Fruit fly (Drosophila melanogaster) whole organism, embryonic: Measurements from ENCODE around the gene Psf3.
A peak's percentile ranks its signal among the peaks of the same experiment; 100 is the strongest.

Experiments used
- Atf6 ChIP-seq: fragments of 200-800 bp; sonication (Bioruptor generic); IDR thresholded peaks from 2 replicates; pipeline ENCODE4 v1.3.6; 2022; ENCODE audit warnings: missing biosample characterization, missing genetic modification characterization
- Awh ChIP-seq: fragments of 200-800 bp; sonication (Bioruptor generic); IDR thresholded peaks from 2 replicates; pipeline ENCODE4, ENCODE4 v1.3.6; 2022; ENCODE audit warnings: missing biosample characterization, missing genetic modification characterization
- B-H1 ChIP-seq: fragments of 200-800 bp; sonication (Bioruptor generic); IDR thresholded peaks from 3 replicates; pipeline ENCODE4 v1.3.6; 2022; ENCODE audit warnings: missing biosample characterization, missing genetic modification characterization
- CG10267 ChIP-seq: fragments of 200-800 bp; sonication (Bioruptor generic); optimal IDR thresholded peaks from 2 replicates; lab custom pipeline; 2018; ENCODE audit warnings: missing biosample characterization, mild to moderate bottlenecking, missing genetic modification characterization, moderate library complexity
- CG12659 ChIP-seq: fragments of 200-800 bp; sonication (Bioruptor generic); optimal IDR thresholded peaks from 3 replicates; lab custom pipeline; 2017; ENCODE audit warnings: mild to moderate bottlenecking, missing biosample characterization, missing genetic modification reagents, missing genetic modification characterization
- CG13775 ChIP-seq: fragments of 200-800 bp; sonication (Bioruptor generic); optimal IDR thresholded peaks from 3 replicates; lab custom pipeline; 2017; ENCODE audit warnings: missing biosample characterization, mild to moderate bottlenecking, missing genetic modification characterization
- CG14710 ChIP-seq: fragments of 200-800 bp; sonication (Bioruptor generic); optimal IDR thresholded peaks from 3 replicates; lab custom pipeline; 2019; ENCODE audit warnings: missing biosample characterization, mild to moderate bottlenecking, missing genetic modification characterization, moderate library complexity
- CG15479 ChIP-seq: fragments of 200-800 bp; sonication (Bioruptor generic); optimal IDR thresholded peaks from 3 replicates; lab custom pipeline; 2019; ENCODE audit warnings: missing biosample characterization, mild to moderate bottlenecking, missing genetic modification characterization, moderate library complexity
- CG15514 ChIP-seq: fragments of 200-800 bp; sonication (Bioruptor generic); optimal IDR thresholded peaks from 3 replicates; lab custom pipeline; 2017; ENCODE audit warnings: missing biosample characterization, missing genetic modification characterization, mild to moderate bottlenecking, moderate library complexity, missing genetic modification reagents
- CG15601 ChIP-seq: fragments of 200-800 bp; sonication (Bioruptor generic); optimal IDR thresholded peaks from 3 replicates; lab custom pipeline; 2019; ENCODE audit warnings: missing biosample characterization, mild to moderate bottlenecking, missing genetic modification characterization, moderate library complexity
- CG1603 ChIP-seq: fragments of 200-800 bp; sonication (Bioruptor generic); optimal IDR thresholded peaks from 2 replicates; lab custom pipeline; 2019; ENCODE audit warnings: missing biosample characterization, mild to moderate bottlenecking, missing genetic modification characterization, moderate library complexity
- CG2129 ChIP-seq: fragments of 200-800 bp; sonication (Bioruptor generic); IDR thresholded peaks from 2 replicates; pipeline ENCODE4 v1.3.6; 2022; ENCODE audit warnings: missing biosample characterization, missing genetic modification characterization; ENCODE audit not compliant: partially characterized antibody
- CG32767 ChIP-seq: fragments of 200-800 bp; sonication (Bioruptor generic); IDR thresholded peaks from 2 replicates; pipeline ENCODE4 v1.3.6; 2022; ENCODE audit warnings: missing biosample characterization, missing genetic modification characterization
- CG33213 ChIP-seq: fragments of 200-800 bp; sonication (Bioruptor generic); optimal IDR thresholded peaks from 3 replicates; lab custom pipeline; 2016; ENCODE audit warnings: missing biosample characterization, missing genetic modification characterization
- CG4820 ChIP-seq: fragments of 200-800 bp; sonication (Bioruptor generic); optimal IDR thresholded peaks from 3 replicates; lab custom pipeline; 2016; ENCODE audit warnings: missing biosample characterization, missing genetic modification characterization
- CG6254 ChIP-seq: fragments of 200-800 bp; sonication (Bioruptor generic); optimal IDR thresholded peaks from 3 replicates; lab custom pipeline; 2017; ENCODE audit warnings: mild to moderate bottlenecking, missing biosample characterization, missing genetic modification reagents, missing genetic modification characterization
- CG6765 ChIP-seq: fragments of 200-800 bp; sonication (Bioruptor generic); optimal IDR thresholded peaks from 3 replicates; lab custom pipeline; 2017; ENCODE audit warnings: missing biosample characterization, mild to moderate bottlenecking, missing genetic modification characterization
- CG7745 ChIP-seq: fragments of 200-800 bp; sonication (Bioruptor generic); optimal IDR thresholded peaks from 2 replicates; lab custom pipeline; 2018; ENCODE audit warnings: missing biosample characterization, mild to moderate bottlenecking, missing genetic modification characterization, moderate library complexity
- CG7786 ChIP-seq: fragments of 200-800 bp; sonication (Bioruptor generic); optimal IDR thresholded peaks from 2 replicates; lab custom pipeline; 2016; ENCODE audit warnings: missing biosample characterization, missing genetic modification characterization
- CG8290 ChIP-seq, 3 experiments: fragments of 200-800 bp; sonication (Bioruptor generic); optimal IDR thresholded peaks; 2 replicates each; lab custom pipeline; 2016 to 2019; ENCODE audit warnings: missing biosample characterization in 3 of 3, missing genetic modification characterization in 3 of 3, mild to moderate bottlenecking in 2 of 3, moderate library complexity in 1 of 3
- CG9437 ChIP-seq: fragments of 200-800 bp; sonication (Bioruptor generic); optimal IDR thresholded peaks from 2 replicates; lab custom pipeline; 2018; ENCODE audit warnings: missing biosample characterization, mild to moderate bottlenecking, missing genetic modification characterization
- CG9609 ChIP-seq: fragments of 200-800 bp; sonication (Bioruptor generic); optimal IDR thresholded peaks from 3 replicates; lab custom pipeline; 2016; ENCODE audit warnings: missing biosample characterization, missing genetic modification characterization
- Deaf1 ChIP-seq: fragments of 200-800 bp; optimal IDR thresholded peaks from 3 replicates; lab custom pipeline; 2019; ENCODE audit warnings: missing biosample characterization, mild to moderate bottlenecking, missing genetic modification characterization, moderate library complexity
- Dek ChIP-seq: fragments of 200-800 bp; sonication (Bioruptor generic); optimal IDR thresholded peaks from 3 replicates; lab custom pipeline; 2019; ENCODE audit warnings: missing biosample characterization, mild to moderate bottlenecking, missing genetic modification characterization, moderate library complexity
- Dip3 ChIP-seq: fragments of 200-800 bp; sonication (Bioruptor generic); optimal IDR thresholded peaks from 3 replicates; lab custom pipeline; 2016; ENCODE audit warnings: missing biosample characterization, missing genetic modification characterization
- Dp ChIP-seq: fragments of 200-800 bp; sonication (Bioruptor generic); optimal IDR thresholded peaks from 2 replicates; lab custom pipeline; 2018; ENCODE audit warnings: missing biosample characterization, mild to moderate bottlenecking, missing genetic modification characterization, moderate library complexity
- Fer1 ChIP-seq: fragments of 200-800 bp; sonication (Bioruptor generic); optimal IDR thresholded peaks from 2 replicates; lab custom pipeline; 2017; ENCODE audit warnings: missing biosample characterization, mild to moderate bottlenecking, missing genetic modification characterization
- HLH4C ChIP-seq: fragments of 200-800 bp; sonication (Bioruptor generic); IDR thresholded peaks from 3 replicates; pipeline ENCODE4 v1.3.6; 2022; ENCODE audit warnings: missing biosample characterization, missing genetic modification characterization; ENCODE audit not compliant: partially characterized antibody
- Jarid2 ChIP-seq: fragments of 200-800 bp; sonication (Bioruptor generic); optimal IDR thresholded peaks from 3 replicates; lab custom pipeline; 2017; ENCODE audit warnings: mild to moderate bottlenecking, missing biosample characterization, missing genetic modification reagents, missing genetic modification characterization
- Kr ChIP-seq: fragments of 200-800 bp; sonication (Bioruptor generic); optimal IDR thresholded peaks from 2 replicates; lab custom pipeline; 2017; ENCODE audit warnings: missing biosample characterization, mild to moderate bottlenecking, missing genetic modification characterization
- MESR4 ChIP-seq: fragments of 200-800 bp; sonication (Bioruptor generic); optimal IDR thresholded peaks from 2 replicates; lab custom pipeline; 2018; ENCODE audit warnings: missing biosample characterization, mild to moderate bottlenecking, missing genetic modification characterization, moderate library complexity
- NFAT ChIP-seq: fragments of 200-800 bp; sonication (Bioruptor generic); IDR thresholded peaks from 2 replicates; pipeline ENCODE4 v1.3.6; 2022; ENCODE audit warnings: missing biosample characterization, missing genetic modification characterization
- Opbp ChIP-seq: fragments of 200-800 bp; sonication (Bioruptor generic); IDR thresholded peaks from 3 replicates; pipeline ENCODE4 v1.3.6; 2022; ENCODE audit warnings: missing biosample characterization, missing genetic modification characterization; ENCODE audit not compliant: partially characterized antibody
- Rx ChIP-seq: fragments of 200-800 bp; sonication (Bioruptor generic); IDR thresholded peaks from 2 replicates; pipeline ENCODE4 v1.3.6; 2022; ENCODE audit warnings: missing biosample characterization, missing genetic modification characterization
- Xbp1 ChIP-seq: fragments of 200-800 bp; sonication (Bioruptor generic); optimal IDR thresholded peaks from 3 replicates; lab custom pipeline; 2016; ENCODE audit warnings: missing biosample characterization, mild to moderate bottlenecking, missing genetic modification characterization
- amos ChIP-seq: fragments of 200-800 bp; sonication (Bioruptor generic); IDR thresholded peaks from 2 replicates; pipeline ENCODE4 v1.3.6; 2022; ENCODE audit warnings: missing biosample characterization, missing genetic modification characterization; ENCODE audit not compliant: partially characterized antibody
- crp ChIP-seq, 2 experiments: fragments of 200-800 bp; sonication (Bioruptor generic); optimal IDR thresholded peaks; 2 replicates in 1 of 2; 3 replicates in 1 of 2; lab custom pipeline; 2017; ENCODE audit warnings: missing biosample characterization in 2 of 2, missing genetic modification characterization in 2 of 2, mild to moderate bottlenecking in 1 of 2, moderate library complexity in 1 of 2
- danr ChIP-seq: fragments of 200-800 bp; sonication (Bioruptor generic); IDR thresholded peaks from 2 replicates; pipeline ENCODE4 v1.3.6; 2022; ENCODE audit warnings: missing biosample characterization, missing genetic modification characterization
- ftz-f1 ChIP-seq: fragments of 200-800 bp; sonication (Bioruptor generic); optimal IDR thresholded peaks from 2 replicates; lab custom pipeline; 2016; ENCODE audit warnings: missing biosample characterization, missing genetic modification characterization
- hbn ChIP-seq: fragments of 200-800 bp; sonication (Bioruptor generic); IDR thresholded peaks from 2 replicates; pipeline ENCODE4 v1.3.6; 2022; ENCODE audit warnings: missing biosample characterization, missing genetic modification characterization; ENCODE audit not compliant: partially characterized antibody
- hkb ChIP-seq, 2 experiments: fragments of 200-800 bp in 1 of 2; fragments of >200 bp in 1 of 2; sonication (Bioruptor generic) in 1 of 2; IDR thresholded peaks in 1 of 2; optimal IDR thresholded peaks in 1 of 2; 2 replicates each; pipeline versions ENCODE4 v1.3.6 to Lab custom; 2017 to 2022; ENCODE audit warnings: missing biosample characterization in 1 of 2, missing genetic modification characterization in 1 of 2
- jigr1 ChIP-seq: fragments of 200-800 bp; sonication (Bioruptor generic); IDR thresholded peaks from 3 replicates; pipeline ENCODE4 v1.3.6; 2022; ENCODE audit warnings: missing biosample characterization, missing genetic modification characterization
- lab ChIP-seq: fragments of 200-800 bp; sonication (Bioruptor generic); optimal IDR thresholded peaks from 3 replicates; lab custom pipeline; 2017; ENCODE audit warnings: missing biosample characterization, missing genetic modification characterization, mild to moderate bottlenecking, moderate library complexity, missing genetic modification reagents
- scrt ChIP-seq: fragments of 200-800 bp; sonication (Bioruptor generic); optimal IDR thresholded peaks from 2 replicates; lab custom pipeline; 2018; ENCODE audit warnings: missing biosample characterization, mild to moderate bottlenecking, missing genetic modification characterization, moderate library complexity
- sens ChIP-seq: fragments of 200-800 bp; sonication (Bioruptor generic); peaks from one replicate; lab custom pipeline; 2016; ENCODE audit warnings: missing biosample characterization, missing genetic modification characterization
- seq ChIP-seq: fragments of 200-800 bp; sonication (Bioruptor generic); IDR thresholded peaks from 2 replicates; pipeline ENCODE4 v1.3.6; 2022; ENCODE audit warnings: missing biosample characterization, missing genetic modification characterization
- sisA ChIP-seq: fragments of 200-800 bp; sonication (Bioruptor generic); IDR thresholded peaks from 2 replicates; pipeline ENCODE4 v1.3.6; 2022; ENCODE audit warnings: missing biosample characterization, missing genetic modification characterization
- stwl ChIP-seq: fragments of 200-800 bp; sonication (Bioruptor generic); optimal IDR thresholded peaks from 3 replicates; lab custom pipeline; 2018; ENCODE audit warnings: missing biosample characterization, mild to moderate bottlenecking, missing genetic modification characterization, moderate library complexity
- wor ChIP-seq: fragments of 200-800 bp; sonication (Bioruptor generic); IDR thresholded peaks from 2 replicates; pipeline ENCODE4 v1.3.6; 2022; ENCODE audit warnings: missing biosample characterization, missing genetic modification characterization

Psf3 gene

dm6 chrX:10367801-10368203 is 17.9 kb downstream of the Psf3 start, which contains the start of gene CG17841 (continued):
- TF ChIP-seq Atf6 (GFP tag; lab: Robert Waterston, UW) (no peak), hbn (GFP tag; lab: Robert Waterston, UW) (0 out of 2 replicates have a peak, but pooled peaks have one; percentile 20), CG6765 (no peak), Rx (no peak), NFAT (GFP tag; lab: Robert Waterston, UW) (no peak), CG13775 (GFP tag; lab: Kevin White, UChicago) (peak; percentile 8), B-H1 (no peak), CG14710 (tag; lab: Kevin White, UChicago) (peak; percentile 89), ftz-f1 (GFP tag; lab: Kevin White, UChicago) (no peak), Xbp1 (GFP tag; lab: Kevin White, UChicago) (no peak), CG12659 (peak; percentile 55), amos (GFP tag; lab: Robert Waterston, UW) (peak; percentile 43; the same call in 1 of the 2 replicates), Dip3 (no peak), CG7745 (tag; lab: Kevin White, UChicago) (no peak), Deaf1 (peak; percentile 81), Dp (GFP tag; lab: Kevin White, UChicago) (peak; percentile 83), Awh (no peak), CG10267 (tag; lab: Kevin White, UChicago) (peak; percentile 65), CG15479 (GFP tag; lab: Kevin White, UChicago) (no peak), sens (GFP tag; lab: Kevin White, UChicago) (peak; percentile 84), lab (GFP tag; lab: Kevin White, UChicago) (peak; percentile 23), CG9609 (GFP tag; lab: Kevin White, UChicago) (peak; percentile 17), Opbp (0 out of 3 replicates have a peak, but pooled peaks have one; percentile 50), Jarid2 (GFP tag; lab: Kevin White, UChicago) (peak; percentile 27), hkb (optimal IDR thresholded peaks at IDR 0.05; lab: Kevin White, UChicago) (no peak), hkb (GFP tag; IDR thresholded peaks at IDR 0.05; lab: Robert Waterston, UW) (no peak), CG1603 (tag; lab: Kevin White, UChicago) (peak; percentile 99), CG32767 (GFP tag; lab: Robert Waterston, UW) (no peak), stwl (tag; lab: Kevin White, UChicago) (peak; percentile 74), sisA (no peak), CG6254 (no peak), CG33213 (GFP tag; lab: Kevin White, UChicago) (peak; percentile 42), wor (GFP tag; lab: Robert Waterston, UW) (no peak), scrt (GFP tag; lab: Kevin White, UChicago) (peak; percentile 70), crp (GFP tag; optimal IDR thresholded peaks at IDR 0.05; lab: Kevin White, UChicago) (peak in 1 of 2 experiments; percentile 11), HLH4C (GFP tag; lab: Robert Waterston, UW) (peak; percentile 65), CG7786 (GFP tag; lab: Kevin White, UChicago) (no peak), CG4820 (no peak), seq (no peak), jigr1 (GFP tag; lab: Robert Waterston, UW) (no peak), Kr (GFP tag; lab: Kevin White, UChicago) (no peak), CG15514 (GFP tag; lab: Kevin White, UChicago) (peak; percentile 66), MESR4 (GFP tag; lab: Kevin White, UChicago) (peak; percentile 81), danr (no peak), CG8290 (GFP tag; optimal IDR thresholded peaks at IDR 0.05; lab: Kevin White, UChicago) (no peak), CG8290 (tag; optimal IDR thresholded peaks at IDR 0.05; lab: Kevin White, UChicago) (peak; percentile 1 to 11), CG2129 (GFP tag; lab: Robert Waterston, UW) (no peak), CG15601 (peak; percentile 23), Dek (tag; lab: Kevin White, UChicago) (no peak), CG9437 (GFP tag; lab: Kevin White, UChicago) (no peak), Fer1 (GFP tag; lab: Kevin White, UChicago) (peak; percentile 5)
